Fruit fly (Drosophila melanogaster): Measurements from ENCODE around the gene CG6763.
A peak's percentile ranks its signal among the peaks of the same experiment; 100 is the strongest.

The CG6763 gene

dm6 chr3R:23334866-23335265 is 51.1 kb downstream of the CG6763 start (continued):
- no peak for TF ChIP-seq CG12769 (tag; optimal IDR thresholded peaks at IDR 0.05)
- TF ChIP-seq slou (GFP tag; optimal IDR thresholded peaks at IDR 0.05) = no peak
- TF ChIP-seq MBD-R2 (GFP tag; IDR thresholded peaks at IDR 0.05) = peak; percentile 45; the same call in 1 of the 2 replicates
- peak; percentile 47 for TF ChIP-seq Fer1 (GFP tag; optimal IDR thresholded peaks at IDR 0.05)
- no peak for TF ChIP-seq grn (GFP tag; optimal IDR thresholded peaks at IDR 0.05)
- TF ChIP-seq fd3F (GFP tag; optimal IDR thresholded peaks at IDR 0.05) = no peak
- TF ChIP-seq lilli (GFP tag; optimal IDR thresholded peaks at IDR 0.05) = peak; percentile 59
- no peak for TF ChIP-seq slp2 (GFP tag; optimal IDR thresholded peaks at IDR 0.05)
- peak; percentile 53 for TF ChIP-seq CG7786 (GFP tag; optimal IDR thresholded peaks at IDR 0.05)
- peak in 1 of 2 experiments; percentile 42 for TF ChIP-seq Hr51 (GFP tag; optimal IDR thresholded peaks at IDR 0.05)
- TF ChIP-seq CG4424 (GFP tag; optimal IDR thresholded peaks at IDR 0.05) = peak; percentile 37
- peak; percentile 23 for TF ChIP-seq CG13296 (GFP tag; optimal IDR thresholded peaks at IDR 0.05)
- no peak for TF ChIP-seq en (GFP tag; optimal IDR thresholded peaks at IDR 0.05)
- TF ChIP-seq PHDP (tag; optimal IDR thresholded peaks at IDR 0.05) = peak; percentile 44
- 0 out of 2 replicates have a peak, but pooled peaks have one; percentile 25 for TF ChIP-seq ap (GFP tag; IDR thresholded peaks at IDR 0.05)
- no peak for TF ChIP-seq D (optimal IDR thresholded peaks at IDR 0.05)
- peak; percentile 6 for TF ChIP-seq D (GFP tag; optimal IDR thresholded peaks at IDR 0.05)
- TF ChIP-seq prd (optimal IDR thresholded peaks at IDR 0.05) = no peak
- TF ChIP-seq prd (GFP tag; IDR thresholded peaks at IDR 0.05) = peak; percentile 55; the same call in 2 of the 3 replicates
- TF ChIP-seq lmd (GFP tag; IDR thresholded peaks at IDR 0.05) = peak; percentile 54; the same call in 1 of the 2 replicates
- no peak for TF ChIP-seq CG18476 (GFP tag; optimal IDR thresholded peaks at IDR 0.05)
- TF ChIP-seq caup (GFP tag; optimal IDR thresholded peaks at IDR 0.05; ENCODE audit: severe bottlenecking) = peak; percentile 37
- no peak for TF ChIP-seq CG4707 (GFP tag; optimal IDR thresholded peaks at IDR 0.05)
- no peak for TF ChIP-seq CG18764 (GFP tag; optimal IDR thresholded peaks at IDR 0.05)
- TF ChIP-seq rib (GFP tag; IDR thresholded peaks at IDR 0.05) = no peak
- peak; percentile 42 for TF ChIP-seq CG13775 (GFP tag; optimal IDR thresholded peaks at IDR 0.05)
- peak; percentile 22 for TF ChIP-seq luna (GFP tag; optimal IDR thresholded peaks at IDR 0.05)
- TF ChIP-seq Drgx (GFP tag; IDR thresholded peaks at IDR 0.05) = peak; percentile 35; the same call in 1 of the 2 replicates
- TF ChIP-seq Dek (tag; optimal IDR thresholded peaks at IDR 0.05) = peak; percentile 24
- peak; percentile 18; the same call in 1 of the 2 replicates for TF ChIP-seq stc (GFP tag; IDR thresholded peaks at IDR 0.05)
- no peak for TF ChIP-seq CG16813 (GFP tag; IDR thresholded peaks at IDR 0.05; ENCODE audit: partially characterized antibody)
- no peak for TF ChIP-seq Trl (optimal IDR thresholded peaks at IDR 0.05)
- no peak for TF ChIP-seq Trl (GFP tag; optimal IDR thresholded peaks at IDR 0.05)
- TF ChIP-seq Deaf1 (tag; optimal IDR thresholded peaks at IDR 0.05) = peak; percentile 1
- TF ChIP-seq CG11560 (tag; IDR thresholded peaks at IDR 0.05) = no peak
- no peak for TF ChIP-seq wek (GFP tag; optimal IDR thresholded peaks at IDR 0.05)
- TF ChIP-seq CG16815 (GFP tag; optimal IDR thresholded peaks at IDR 0.05) = peak; percentile 21
- peak; percentile 29; the same call in 1 of the 2 replicates for TF ChIP-seq CG11085 (GFP tag; IDR thresholded peaks at IDR 0.05)
- TF ChIP-seq C15 (GFP tag; IDR thresholded peaks at IDR 0.05) = 0 out of 3 replicates have a peak, but pooled peaks have one; percentile 11
- peak; percentile 39 for TF ChIP-seq CG1233 (GFP tag; optimal IDR thresholded peaks at IDR 0.05)
- peak; percentile 18 to 43 for TF ChIP-seq Pdp1 (GFP tag; optimal IDR thresholded peaks at IDR 0.05)
- TF ChIP-seq CG15011 (GFP tag; optimal IDR thresholded peaks at IDR 0.05) = peak; percentile 10
- 0 out of 3 replicates have a peak, but pooled peaks have one; percentile 25 for TF ChIP-seq ci (GFP tag; IDR thresholded peaks at IDR 0.05)
- TF ChIP-seq CG15269 (tag; optimal IDR thresholded peaks at IDR 0.05) = peak; percentile 41
- no peak for TF ChIP-seq inv (GFP tag; IDR thresholded peaks at IDR 0.05; ENCODE audit: partially characterized antibody)
- TF ChIP-seq pho (GFP tag; optimal IDR thresholded peaks at IDR 0.05) = peak; percentile 48
- TF ChIP-seq Bteb2 (GFP tag; optimal IDR thresholded peaks at IDR 0.05) = peak; percentile 36
- TF ChIP-seq mam (GFP tag; optimal IDR thresholded peaks at IDR 0.05) = peak; percentile 51
- no peak for TF ChIP-seq CG1529 (GFP tag; optimal IDR thresholded peaks at IDR 0.05)
- TF ChIP-seq Oli (tag; optimal IDR thresholded peaks at IDR 0.05) = peak; percentile 8
- peak in 1 of 2 experiments; percentile 14 for TF ChIP-seq chif (GFP tag; optimal IDR thresholded peaks at IDR 0.05)

All from whole organism, embryonic.